Worm (Caenorhabditis elegans): ENCODE data around the gene T25B9.6.

Gene T25B9.6

ce11 chrIV:10718865-10719264 is 39.1 kb upstream of the T25B9.6 start:
- TF ChIP-seq xnd-1 (tag; optimal IDR thresholded peaks at IDR 0.05) (no peak), ztf-18 (tag; optimal IDR thresholded peaks at IDR 0.05) (no peak), F52B5.7 (tag; optimal IDR thresholded peaks at IDR 0.05) (no peak), ztf-26 (tag; optimal IDR thresholded peaks at IDR 0.05) (no peak), nfya-2 (GFP tag; IDR thresholded peaks at IDR 0.05) (no peak), mxl-1 (tag; optimal IDR thresholded peaks at IDR 0.05) (no peak), ekl-4 (GFP tag; IDR thresholded peaks at IDR 0.05) (no peak), F22D6.2 (tag; optimal IDR thresholded peaks at IDR 0.05) (no peak), attf-6 (GFP tag; IDR thresholded peaks at IDR 0.05) (no peak), dpff-1 (tag; optimal IDR thresholded peaks at IDR 0.05) (no peak), lsy-27 (tag; optimal IDR thresholded peaks at IDR 0.05; ENCODE audit: borderline replicate concordance, insufficient read depth) (no peak), rec-8 (tag; optimal IDR thresholded peaks at IDR 0.05) (no peak), zfh-2 (GFP tag; conservative IDR thresholded peaks at IDR 0.05) (no peak), snpc-3.4 (tag; optimal IDR thresholded peaks at IDR 0.05) (no peak), K12H6.12 (tag; optimal IDR thresholded peaks at IDR 0.05) (no peak), Y79H2A.3 (GFP tag; conservative IDR thresholded peaks at IDR 0.05) (no peak)

- TF ChIP-seq lsy-27 (tag; optimal IDR thresholded peaks at IDR 0.05; ENCODE audit: borderline replicate concordance, insufficient read depth) (no peak), ztf-3 (GFP tag; optimal IDR thresholded peaks at IDR 0.05) (no peak), sptf-2 (GFP tag; optimal IDR thresholded peaks at IDR 0.05) (no peak), snpc-4 (GFP tag; optimal IDR thresholded peaks at IDR 0.05) (no peak), snpc-4 (tag; optimal IDR thresholded peaks at IDR 0.05) (no peak), hrde-1 (tag; optimal IDR thresholded peaks at IDR 0.05; ENCODE audit: borderline replicate concordance) (no peak), bed-1 (GFP tag; IDR thresholded peaks at IDR 0.05) (no peak), F10E7.11 (tag; optimal IDR thresholded peaks at IDR 0.05) (no peak), dpl-1 (GFP tag; optimal IDR thresholded peaks at IDR 0.05) (no peak), ceh-91 (GFP tag; IDR thresholded peaks at IDR 0.05) (no peak), B0035.1 (tag; optimal IDR thresholded peaks at IDR 0.05) (no peak), ztf-26 (tag; optimal IDR thresholded peaks at IDR 0.05) (no peak), ets-4 (GFP tag; optimal IDR thresholded peaks at IDR 0.05) (no peak), K11D2.4 (GFP tag; IDR thresholded peaks at IDR 0.05) (no peak)
Observed at ce11 chrIV:10727734-10728133, 30.2 kb upstream of the T25B9.6 start, which contains the start of gene ZC168.2. ZC168.2 (plus strand) TSS chrIV:10728034.

DNA sequence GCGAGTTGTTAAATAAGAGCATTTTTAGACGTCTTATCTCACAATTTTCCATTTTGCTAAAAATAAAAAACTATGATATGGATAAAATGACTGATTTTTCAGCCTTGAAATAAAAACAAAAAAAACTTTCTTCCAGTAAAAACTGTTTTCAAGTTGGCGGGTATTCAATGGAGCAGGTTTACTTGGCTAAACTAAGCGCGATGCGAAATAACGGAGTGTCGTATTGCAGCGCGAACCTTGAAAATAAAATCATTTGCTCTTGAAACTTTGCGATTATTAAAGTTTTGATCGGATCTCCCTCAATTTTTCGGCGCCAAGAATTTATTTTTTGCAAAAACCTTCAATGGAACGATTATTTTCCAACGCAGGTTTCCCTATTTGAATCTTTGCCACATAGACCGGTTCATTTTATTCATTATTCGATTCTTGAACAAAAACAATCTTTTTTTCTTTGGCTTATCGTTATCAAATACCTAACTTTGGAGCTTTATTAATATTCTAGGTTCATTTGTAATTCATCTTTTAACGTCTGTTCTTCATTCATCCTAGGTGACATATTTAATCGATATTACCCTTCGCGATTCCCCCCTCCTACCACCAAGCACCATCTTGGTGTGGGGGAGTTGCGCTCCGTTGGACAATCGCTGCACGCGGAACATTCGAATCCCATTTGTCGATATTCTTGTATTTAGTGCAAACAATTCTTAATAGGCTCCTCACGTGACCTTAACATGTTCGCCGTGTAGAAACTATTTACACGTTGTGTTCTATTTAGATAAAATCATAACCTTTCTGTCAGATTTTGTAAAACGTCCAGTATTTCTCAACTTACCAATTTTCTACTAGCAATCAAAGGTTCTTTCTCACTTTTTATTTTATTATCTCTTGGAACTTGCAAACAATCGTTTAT is 23.2 kb upstream of the T25B9.6 start, which contains the start of the genes orc-5 and cyb-1:
TSS of gene orc-5 (minus strand) at position 62 of the 910 bp plus-strand sequence.
TSS of gene cyb-1 (plus strand) at position 690 of the 910 bp plus-strand sequence.
- peak; percentile 46; the same call in 1 of the 2 replicates for TF ChIP-seq D2030.7 (GFP tag; IDR thresholded peaks at IDR 0.05)
- peak; percentile 89 for TF ChIP-seq lin-54 (GFP tag; optimal IDR thresholded peaks at IDR 0.05)
- TF ChIP-seq madf-6 (GFP tag; IDR thresholded peaks at IDR 0.05): peak; percentile 88
- peak; percentile 65 for TF ChIP-seq ceh-91 (GFP tag; IDR thresholded peaks at IDR 0.05)
- TF ChIP-seq F49E8.2 (tag; optimal IDR thresholded peaks at IDR 0.05; ENCODE audit: insufficient read depth): peak; percentile 39
- peak; percentile 56 for TF ChIP-seq F23B12.7 (tag; optimal IDR thresholded peaks at IDR 0.05; ENCODE audit: insufficient read depth)
- TF ChIP-seq attf-3 (GFP tag; conservative IDR thresholded peaks at IDR 0.05): peak; percentile 99
- peak; percentile 31; the same call in 1 of the 2 replicates for TF ChIP-seq hmg-1.2 (GFP tag; IDR thresholded peaks at IDR 0.05)
- TF ChIP-seq snpc-4 (GFP tag; optimal IDR thresholded peaks at IDR 0.05): no peak
- peak in 2 of 4 experiments; percentile 25 to 28 for TF ChIP-seq snpc-4 (tag; optimal IDR thresholded peaks at IDR 0.05)
- TF ChIP-seq F33H1.4 (GFP tag; IDR thresholded peaks at IDR 0.05): peak; percentile 59
- TF ChIP-seq nhr-179 (tag; optimal IDR thresholded peaks at IDR 0.05): no peak
- TF ChIP-seq hsf-1 (GFP tag; IDR thresholded peaks at IDR 0.05): 0 out of 2 replicates have a peak, but pooled peaks have one; percentile 22
- TF ChIP-seq ztf-3 (GFP tag; optimal IDR thresholded peaks at IDR 0.05): no peak
- TF ChIP-seq lsl-1 (GFP tag; optimal IDR thresholded peaks at IDR 0.05): peak; percentile 37
- TF ChIP-seq F22D6.2 (tag; optimal IDR thresholded peaks at IDR 0.05): no peak
- TF ChIP-seq lin-35 (GFP tag; optimal IDR thresholded peaks at IDR 0.05): peak in 2 of 3 experiments; percentile 22 to 88
- no peak for TF ChIP-seq egl-44 (GFP tag; IDR thresholded peaks at IDR 0.05)
- TF ChIP-seq hlh-12 (tag; optimal IDR thresholded peaks at IDR 0.05): no peak
- TF ChIP-seq mcd-1 (GFP tag; IDR thresholded peaks at IDR 0.05): peak; percentile 83
